Worm (Caenorhabditis elegans) whole organism, L4 larva: ENCODE data around the gene Y49E10.4.

ENCODE experiments used
- ZK337.2 ChIP-seq: fragments of 200-800 bp; sonication (Bioruptor generic); IDR thresholded peaks from 2 replicates; pipeline ENCODE4 v1.3.6; 2022; ENCODE audit warnings: missing genetic modification reagents, missing genetic modification characterization, missing compliant biosample characterization
- hmg-1.1 ChIP-seq: fragments of 200-800 bp; sonication (Bioruptor generic); IDR thresholded peaks from 2 replicates; pipeline ENCODE4 v1.3.6; 2022; ENCODE audit warnings: missing genetic modification reagents, missing genetic modification characterization, missing compliant biosample characterization
- lsy-2 ChIP-seq, 2 experiments: fragments of 150-350 bp in 1 of 2; sonication (generic microtip) in 1 of 2; optimal IDR thresholded peaks; 2 replicates each; lab custom pipeline; 2014 to 2017; ENCODE audit warnings: missing biosample characterization in 2 of 2, missing genetic modification characterization in 2 of 2
- madf-5 ChIP-seq, 2 experiments: fragments of 200-800 bp; sonication (Bioruptor generic); IDR thresholded peaks; 2 replicates each; pipeline ENCODE4 v1.3.6; 2022; ENCODE audit warnings: missing compliant biosample characterization in 2 of 2, missing genetic modification characterization in 2 of 2
- madf-9 ChIP-seq: fragments of 200-800 bp; sonication (Bioruptor generic); conservative IDR thresholded peaks from 2 replicates; pipeline ENCODE4 v1.3.6; 2022; ENCODE audit warnings: missing genetic modification reagents, missing genetic modification characterization, missing compliant biosample characterization
- nhr-11 ChIP-seq: fragments of 150-350 bp; optimal IDR thresholded peaks from 2 replicates; lab custom pipeline; 2014; ENCODE audit warnings: missing biosample characterization, missing genetic modification characterization
- unc-130 ChIP-seq: sonication (generic microtip); optimal IDR thresholded peaks from 2 replicates; lab custom pipeline; 2016; ENCODE audit warnings: missing genetic modification reagents, missing genetic modification characterization, missing compliant biosample characterization

DNA sequence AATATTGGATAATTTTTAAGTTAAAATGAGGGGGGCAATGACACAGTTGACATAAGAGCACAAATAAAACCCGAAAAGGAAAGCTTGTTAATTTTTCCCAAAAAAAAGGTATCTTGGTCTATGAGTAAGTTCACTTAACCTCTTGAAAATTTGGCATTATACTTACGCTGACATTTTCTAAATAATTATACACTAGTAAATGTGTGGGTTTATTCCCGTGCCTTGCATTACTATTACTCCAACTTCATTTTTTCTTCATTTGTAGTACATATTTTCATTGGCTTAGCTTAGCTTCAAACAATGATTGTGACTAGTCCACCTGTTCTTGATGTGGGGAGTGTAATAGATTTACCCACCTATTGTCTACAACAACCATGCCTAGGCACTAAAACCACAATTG lies 24.3 kb downstream of the Y49E10.4 start, which contains the start of gene Y75B8A.34:
- no peak for TF ChIP-seq nhr-11
- TF ChIP-seq unc-130 (GFP tag; lab: Kevin White, UChicago), result no peak
- TF ChIP-seq ZK337.2, result no peak
- TF ChIP-seq lsy-2 (tag; optimal IDR thresholded peaks at IDR 0.05; lab: Kevin White, UChicago), result no peak
- no peak for TF ChIP-seq hmg-1.1 (GFP tag; lab: Robert Waterston, UW)
- TF ChIP-seq madf-9 (GFP tag; lab: Robert Waterston, UW), result no peak
- no peak for TF ChIP-seq madf-5 (GFP tag; IDR thresholded peaks at IDR 0.05; lab: Robert Waterston, UW)
